Worm (Caenorhabditis elegans) whole organism, L4 larva: ENCODE results near the gene kcc-3.
A peak's percentile ranks its signal among the peaks of the same experiment; 100 is the strongest.

Experiments
- F37D6.2 ChIP-seq: sonication (generic microtip); optimal IDR thresholded peaks from 2 replicates; lab custom pipeline; 2016; ENCODE audit warnings: mild to moderate bottlenecking, missing genetic modification characterization, missing compliant biosample characterization
- F44E2.7 ChIP-seq: fragments of 200-800 bp; sonication (Bioruptor generic); IDR thresholded peaks from 2 replicates; pipeline ENCODE4 v2.1.2; 2022; ENCODE audit warnings: missing genetic modification characterization, missing compliant biosample characterization
- F49E8.2 ChIP-seq: sonication (generic microtip); optimal IDR thresholded peaks from 2 replicates; lab custom pipeline; 2016; ENCODE audit warnings: missing compliant biosample characterization, mild to moderate bottlenecking, missing genetic modification characterization, borderline replicate concordance
- T26A8.4 ChIP-seq: fragments of 200-800 bp; sonication (Bioruptor generic); IDR thresholded peaks from 2 replicates; pipeline ENCODE4 v1.3.6; 2022; ENCODE audit warnings: missing genetic modification characterization, missing compliant biosample characterization
- Y105C5A.15 ChIP-seq: fragments of 200-800 bp; sonication (Bioruptor generic); IDR thresholded peaks from 2 replicates; pipeline ENCODE4 v1.3.6; 2022; ENCODE audit warnings: missing genetic modification characterization, missing compliant biosample characterization
- Y48G9A.11 ChIP-seq: fragments of 200-800 bp; sonication (Bioruptor generic); IDR thresholded peaks from 2 replicates; pipeline ENCODE4 v1.3.6; 2022; ENCODE audit warnings: missing genetic modification reagents, missing genetic modification characterization, missing compliant biosample characterization
- Y5F2A.4 ChIP-seq: fragments of 200-800 bp; sonication (Bioruptor generic); optimal IDR thresholded peaks from 2 replicates; lab custom pipeline; 2018; ENCODE audit warnings: mild to moderate bottlenecking, missing genetic modification characterization, missing compliant biosample characterization
- ZK546.5 ChIP-seq, 2 experiments: sonication (generic microtip); optimal IDR thresholded peaks; 2 replicates each; lab custom pipeline; 2017; ENCODE audit warnings: missing biosample characterization in 2 of 2, missing genetic modification characterization in 2 of 2
- aha-1 ChIP-seq: fragments of 150-350 bp; peaks from one replicate; lab custom pipeline; 2014; ENCODE audit warnings: missing biosample characterization, missing genetic modification characterization
- ama-1 ChIP-seq: fragments of 150-350 bp; optimal IDR thresholded peaks from 2 replicates; lab custom pipeline; 2014; ENCODE audit warnings: inconsistent platforms, mixed read lengths
- arid-1 ChIP-seq: fragments of 200-800 bp; sonication (Bioruptor generic); conservative IDR thresholded peaks from 2 replicates; pipeline ENCODE4 v1.3.6; 2022; ENCODE audit warnings: missing genetic modification reagents, missing genetic modification characterization, missing compliant biosample characterization
- attf-4 ChIP-seq: sonication (generic microtip); optimal IDR thresholded peaks from 3 replicates; lab custom pipeline; 2017; ENCODE audit warnings: missing biosample characterization, missing genetic modification characterization
- ceh-62 ChIP-seq: sonication (generic microtip); optimal IDR thresholded peaks from 2 replicates; lab custom pipeline; 2017; ENCODE audit warnings: missing biosample characterization, missing genetic modification characterization
- ces-1 ChIP-seq: fragments of 150-350 bp; sonication (generic microtip); optimal IDR thresholded peaks from 4 replicates; lab custom pipeline; 2014; ENCODE audit warnings: missing biosample characterization, missing genetic modification reagents, missing genetic modification characterization
- ctbp-1 ChIP-seq: fragments of 200-800 bp; sonication (Bioruptor generic); IDR thresholded peaks from 2 replicates; pipeline ENCODE4 v1.3.6; 2022; ENCODE audit warnings: missing genetic modification reagents, missing genetic modification characterization, missing compliant biosample characterization
- daf-16 ChIP-seq, 3 experiments: sonication (generic microtip); optimal IDR thresholded peaks; 2 replicates each; lab custom pipeline; 2016 to 2017; ENCODE audit warnings: missing genetic modification characterization in 3 of 3, missing genetic modification reagents in 3 of 3, mild to moderate bottlenecking in 2 of 3, missing compliant biosample characterization in 2 of 3, missing biosample characterization in 1 of 3, moderate library complexity in 1 of 3
- daf-8 ChIP-seq: fragments of 200-800 bp; sonication (Bioruptor generic); IDR thresholded peaks from 2 replicates; pipeline ENCODE4 v1.3.6; 2022; ENCODE audit warnings: missing genetic modification characterization, missing compliant biosample characterization
- dmd-6 ChIP-seq: fragments of 200-800 bp; sonication (Bioruptor generic); IDR thresholded peaks from 2 replicates; pipeline ENCODE4 v1.3.6; 2022; ENCODE audit warnings: missing genetic modification reagents, missing genetic modification characterization, missing compliant biosample characterization
- dmd-8 ChIP-seq: fragments of 200-800 bp; sonication (Bioruptor generic); IDR thresholded peaks from 2 replicates; pipeline ENCODE4 v1.3.6; 2022; ENCODE audit warnings: missing genetic modification characterization, missing compliant biosample characterization
- dmd-9 ChIP-seq: fragments of 200-800 bp; sonication (Bioruptor generic); IDR thresholded peaks from 2 replicates; pipeline ENCODE4 v1.3.6; 2022; ENCODE audit warnings: missing genetic modification reagents, missing genetic modification characterization, missing compliant biosample characterization
- dve-1 ChIP-seq: sonication (generic microtip); optimal IDR thresholded peaks from 2 replicates; lab custom pipeline; 2017; ENCODE audit warnings: antibody characterized with exemption, mild to moderate bottlenecking, missing genetic modification characterization, missing compliant biosample characterization; ENCODE audit not compliant: insufficient read depth
- egl-27 ChIP-seq: sonication (generic microtip); optimal IDR thresholded peaks from 3 replicates; lab custom pipeline; 2017; ENCODE audit warnings: missing biosample characterization, missing genetic modification reagents, missing genetic modification characterization
- egl-43 ChIP-seq: fragments of 200-800 bp; sonication (Bioruptor generic); IDR thresholded peaks from 2 replicates; pipeline ENCODE4 v1.3.6; 2022; ENCODE audit warnings: missing genetic modification reagents, missing genetic modification characterization, missing compliant biosample characterization
- hlh-11 ChIP-seq: fragments of 200-800 bp; sonication (Bioruptor generic); optimal IDR thresholded peaks from 2 replicates; lab custom pipeline; 2018; ENCODE audit warnings: mild to moderate bottlenecking, missing genetic modification characterization, missing compliant biosample characterization
- hlh-30 ChIP-seq: sonication (generic microtip); optimal IDR thresholded peaks from 2 replicates; lab custom pipeline; 2017; ENCODE audit warnings: antibody characterized with exemption, mild to moderate bottlenecking, missing genetic modification characterization, missing compliant biosample characterization; ENCODE audit not compliant: insufficient read depth
- hmg-1.1 ChIP-seq: fragments of 200-800 bp; sonication (Bioruptor generic); IDR thresholded peaks from 2 replicates; pipeline ENCODE4 v1.3.6; 2022; ENCODE audit warnings: missing genetic modification reagents, missing genetic modification characterization, missing compliant biosample characterization
- lsy-2 ChIP-seq, 2 experiments: fragments of 150-350 bp in 1 of 2; sonication (generic microtip) in 1 of 2; optimal IDR thresholded peaks; 2 replicates each; lab custom pipeline; 2014 to 2017; ENCODE audit warnings: missing biosample characterization in 2 of 2, missing genetic modification characterization in 2 of 2
- madf-5 ChIP-seq, 2 experiments: fragments of 200-800 bp; sonication (Bioruptor generic); IDR thresholded peaks; 2 replicates each; pipeline ENCODE4 v1.3.6; 2022; ENCODE audit warnings: missing compliant biosample characterization in 2 of 2, missing genetic modification characterization in 2 of 2
- mdl-1 ChIP-seq, 2 experiments: fragments of 150-350 bp in 1 of 2; sonication (generic microtip) in 1 of 2; optimal IDR thresholded peaks; 2 replicates each; lab custom pipeline; 2014 to 2017; ENCODE audit warnings: missing biosample characterization in 2 of 2, missing genetic modification characterization in 2 of 2
- mes-2 ChIP-seq: sonication (generic microtip); optimal IDR thresholded peaks from 2 replicates; lab custom pipeline; 2016; ENCODE audit warnings: missing genotype, mild to moderate bottlenecking, missing genetic modification characterization, missing compliant biosample characterization; ENCODE audit not compliant: poor library complexity, severe bottlenecking
- nhr-10 ChIP-seq: fragments of 150-350 bp; optimal IDR thresholded peaks from 2 replicates; lab custom pipeline; 2014; ENCODE audit warnings: missing biosample characterization, missing genetic modification characterization
- nhr-102 ChIP-seq: sonication (generic microtip); optimal IDR thresholded peaks from 2 replicates; lab custom pipeline; 2016; ENCODE audit warnings: mild to moderate bottlenecking, missing genetic modification characterization, moderate library complexity, missing compliant biosample characterization
- nhr-25 ChIP-seq: sonication (generic microtip); optimal IDR thresholded peaks from 2 replicates; lab custom pipeline; 2017; ENCODE audit warnings: missing genetic modification characterization, mild to moderate bottlenecking, missing compliant biosample characterization, antibody characterized with exemption, moderate library complexity, borderline replicate concordance; ENCODE audit not compliant: insufficient read depth
- nhr-28 ChIP-seq: fragments of 150-350 bp; optimal IDR thresholded peaks from 2 replicates; lab custom pipeline; 2014; ENCODE audit warnings: missing biosample characterization, missing genetic modification characterization
- nhr-41 ChIP-seq: fragments of 200-800 bp; sonication (Bioruptor generic); IDR thresholded peaks from 2 replicates; pipeline ENCODE4 v1.3.6; 2022; ENCODE audit warnings: missing genetic modification reagents, missing genetic modification characterization, missing compliant biosample characterization
- nhr-42 ChIP-seq: fragments of 200-800 bp; sonication (Bioruptor generic); IDR thresholded peaks from 2 replicates; pipeline ENCODE4 v1.3.6; 2022; ENCODE audit warnings: missing genetic modification characterization, missing compliant biosample characterization
- php-3 ChIP-seq: fragments of 200-800 bp; sonication (Bioruptor generic); IDR thresholded peaks from 2 replicates; pipeline ENCODE4 v1.3.6; 2022; ENCODE audit warnings: missing genetic modification reagents, missing genetic modification characterization, missing compliant biosample characterization
- pqm-1 ChIP-seq: sonication (generic microtip); optimal IDR thresholded peaks from 2 replicates; lab custom pipeline; 2017; ENCODE audit warnings: missing biosample characterization, missing genetic modification characterization
- rbr-2 ChIP-seq: sonication (generic microtip); optimal IDR thresholded peaks from 2 replicates; lab custom pipeline; 2016; ENCODE audit warnings: missing genotype, missing genetic modification characterization, missing compliant biosample characterization
- skn-1 ChIP-seq: fragments of 150-350 bp; optimal IDR thresholded peaks from 2 replicates; lab custom pipeline; 2014; ENCODE audit warnings: missing biosample characterization, missing genetic modification characterization
- tag-97 ChIP-seq: fragments of 200-800 bp; sonication (Bioruptor generic); IDR thresholded peaks from 2 replicates; pipeline ENCODE4 v1.3.6; 2022; ENCODE audit warnings: missing genetic modification characterization, missing compliant biosample characterization
- vab-7 ChIP-seq: fragments of 200-800 bp; sonication (Bioruptor generic); IDR thresholded peaks from 2 replicates; pipeline ENCODE4 v1.3.6; 2022; ENCODE audit warnings: missing genetic modification reagents, missing genetic modification characterization, missing compliant biosample characterization
- zfp-3 ChIP-seq: fragments of 200-800 bp; sonication (Bioruptor generic); conservative IDR thresholded peaks from 2 replicates; pipeline ENCODE4 v1.3.6; 2022; ENCODE audit warnings: missing genetic modification reagents, missing genetic modification characterization, missing compliant biosample characterization
- zip-2 ChIP-seq: fragments of 150-350 bp; optimal IDR thresholded peaks from 2 replicates; lab custom pipeline; 2014; ENCODE audit warnings: missing biosample characterization, missing genetic modification characterization
- ztf-7 ChIP-seq: fragments of 150-350 bp; optimal IDR thresholded peaks from 2 replicates; lab custom pipeline; 2014; ENCODE audit warnings: missing biosample characterization, missing genetic modification characterization

Gene kcc-3

ce11 chrII:7458706-7459105, 24.6 kb upstream of the kcc-3 start, which contains the start of gene D1022.5:
Gene D1022.5 (minus strand): TSS chrII:7458806.
- TF ChIP-seq nhr-102 (tag; lab: Kevin White, UChicago), result peak; percentile 54
- no peak for TF ChIP-seq madf-5 (GFP tag; IDR thresholded peaks at IDR 0.05; lab: Robert Waterston, UW)

ce11 chrII:7457210-7457609, 23.1 kb upstream of the kcc-3 start, which contains the start of gene D1022.4:
Gene D1022.4 (minus strand): TSS chrII:7457292.
- TF ChIP-seq arid-1 (GFP tag; lab: Robert Waterston, UW), result no peak
- no peak for TF ChIP-seq zfp-3 (GFP tag; lab: Robert Waterston, UW)
- peak; percentile 9 for TF ChIP-seq hlh-11
- no peak for TF ChIP-seq nhr-41 (GFP tag; lab: Robert Waterston, UW)
- TF ChIP-seq nhr-10 (tag; lab: Kevin White, UChicago), result no peak
- TF ChIP-seq egl-27 (tag; lab: Kevin White, UChicago), result no peak
- TF ChIP-seq madf-5 (GFP tag; IDR thresholded peaks at IDR 0.05; lab: Robert Waterston, UW), result no peak
- no peak for TF ChIP-seq ztf-7
- TF ChIP-seq ces-1, result no peak
- peak; percentile 23 for TF ChIP-seq mes-2 (tag; lab: Kevin White, UChicago)
- no peak for TF ChIP-seq zip-2 (tag; lab: Kevin White, UChicago)
- TF ChIP-seq dve-1 (tag; lab: Kevin White, UChicago), result peak; percentile 53
- no peak for TF ChIP-seq F44E2.7 (GFP tag; lab: Robert Waterston, UW)
- no peak for TF ChIP-seq Y105C5A.15
- TF ChIP-seq T26A8.4, result no peak
- no peak for TF ChIP-seq tag-97 (GFP tag; lab: Robert Waterston, UW)
- TF ChIP-seq rbr-2, result no peak
- no peak for TF ChIP-seq dmd-9
- TF ChIP-seq ama-1 (lab: Kevin White, UChicago), result no peak
- no peak for TF ChIP-seq egl-43 (GFP tag; lab: Robert Waterston, UW)
- TF ChIP-seq pqm-1 (tag; lab: Kevin White, UChicago), result peak; percentile 37
- no peak for TF ChIP-seq nhr-25 (tag; lab: Kevin White, UChicago)
- peak; percentile 58; the same call in 1 of the 2 replicates for TF ChIP-seq dmd-6
- TF ChIP-seq dmd-8 (GFP tag; lab: Robert Waterston, UW), result no peak
- TF ChIP-seq daf-8 (GFP tag; lab: Robert Waterston, UW), result no peak
- no peak for TF ChIP-seq daf-16 (GFP tag; optimal IDR thresholded peaks at IDR 0.05; lab: Kevin White, UChicago)
- peak; percentile 67 for TF ChIP-seq daf-16 (tag; optimal IDR thresholded peaks at IDR 0.05; lab: Kevin White, UChicago)
- peak in 1 of 2 experiments; percentile 32 for TF ChIP-seq lsy-2 (tag; optimal IDR thresholded peaks at IDR 0.05; lab: Kevin White, UChicago)
- TF ChIP-seq attf-4 (tag; lab: Kevin White, UChicago), result no peak
- TF ChIP-seq mdl-1 (tag; optimal IDR thresholded peaks at IDR 0.05; lab: Kevin White, UChicago), result peak in 1 of 2 experiments; percentile 15
- TF ChIP-seq nhr-42, result no peak
- TF ChIP-seq vab-7, result no peak
- no peak for TF ChIP-seq hmg-1.1 (GFP tag; lab: Robert Waterston, UW)
- TF ChIP-seq ceh-62 (tag; lab: Kevin White, UChicago), result no peak
- TF ChIP-seq Y48G9A.11 (GFP tag; lab: Robert Waterston, UW), result no peak
- TF ChIP-seq nhr-28, result peak; percentile 69
- TF ChIP-seq F49E8.2 (tag; lab: Kevin White, UChicago), result no peak
- no peak for TF ChIP-seq php-3
- TF ChIP-seq skn-1, result no peak
- no peak for TF ChIP-seq F37D6.2 (tag; lab: Kevin White, UChicago)
- TF ChIP-seq nhr-102 (tag; lab: Kevin White, UChicago), result peak; percentile 77
- no peak for TF ChIP-seq ctbp-1 (GFP tag; lab: Robert Waterston, UW)
- TF ChIP-seq ZK546.5 (tag; optimal IDR thresholded peaks at IDR 0.05; lab: Kevin White, UChicago), result no peak
- no peak for TF ChIP-seq Y5F2A.4 (GFP tag; lab: Kevin White, UChicago)
- TF ChIP-seq aha-1, result no peak
- TF ChIP-seq hlh-30 (tag; lab: Kevin White, UChicago), result peak; percentile 19
- TF ChIP-seq, all 104 proteins: peak for 11
